Fruit fly (Drosophila melanogaster) whole organism, adult: Measurements from ENCODE around the gene CG43062.

Experiments
- CG7045 ChIP-seq: fragments of 200-800 bp; sonication (Bioruptor generic); optimal IDR thresholded peaks from 2 replicates; lab custom pipeline; 2017; ENCODE audit warnings: missing biosample characterization, mild to moderate bottlenecking, missing genetic modification characterization
- CG7101 ChIP-seq: fragments of 200-800 bp; sonication (Bioruptor generic); optimal IDR thresholded peaks from 2 replicates; lab custom pipeline; 2018; ENCODE audit warnings: missing biosample characterization, mild to moderate bottlenecking, missing genetic modification characterization, moderate library complexity
- Hr96 ChIP-seq: fragments of 200-800 bp; sonication (Bioruptor generic); optimal IDR thresholded peaks from 2 replicates; lab custom pipeline; 2016; ENCODE audit warnings: missing biosample characterization, missing genetic modification characterization

dm6 chr3R:11776068-11776767 lies 26.1 kb downstream of the CG43062 start:
- TF ChIP-seq Hr96 (no peak), CG7045 (no peak), CG7101 (no peak)
